Fruit fly (Drosophila melanogaster): ENCODE measurements around the gene CG5056.

Gene CG5056

dm6 chr2L:10334213-10334612 lies 32.3 kb upstream of the CG5056 start:
- peak; percentile 60 for TF ChIP-seq svp (GFP tag)
- TF ChIP-seq CG11902 (GFP tag; optimal IDR thresholded peaks at IDR 0.05): no peak

- TF ChIP-seq Sox14 (GFP tag; optimal IDR thresholded peaks at IDR 0.05) (peak; percentile 66), esn (GFP tag; optimal IDR thresholded peaks at IDR 0.05) (peak; percentile 67), lz (GFP tag; optimal IDR thresholded peaks at IDR 0.05) (no peak), Ets96B (tag; optimal IDR thresholded peaks at IDR 0.05) (peak; percentile 9), Lpt (GFP tag; optimal IDR thresholded peaks at IDR 0.05) (peak; percentile 2), CG4318 (GFP tag; optimal IDR thresholded peaks at IDR 0.05) (no peak), vri (GFP tag; optimal IDR thresholded peaks at IDR 0.05) (peak; percentile 98), svp (GFP tag) (peak; percentile 73), dsx (GFP tag; optimal IDR thresholded peaks at IDR 0.05; ENCODE audit: poor library complexity, severe bottlenecking) (peak; percentile 18), Met (GFP tag; optimal IDR thresholded peaks at IDR 0.05) (peak; percentile 38), CG6808 (GFP tag; optimal IDR thresholded peaks at IDR 0.05) (no peak), fkh (GFP tag; optimal IDR thresholded peaks at IDR 0.05) (peak; percentile 98), CG8119 (GFP tag; IDR thresholded peaks at IDR 0.05) (peak; percentile 58; the same call in 2 of the 3 replicates), topi (GFP tag; optimal IDR thresholded peaks at IDR 0.05) (peak; percentile 17), CG3919 (GFP tag; optimal IDR thresholded peaks at IDR 0.05) (no peak), CG1621 (tag; optimal IDR thresholded peaks at IDR 0.05) (peak; percentile 34), ss (GFP tag; optimal IDR thresholded peaks at IDR 0.05) (peak in 1 of 2 experiments; percentile 81), CG10669 (GFP tag; optimal IDR thresholded peaks at IDR 0.05) (peak; percentile 33), CG11762 (GFP tag; optimal IDR thresholded peaks at IDR 0.05; ENCODE audit: insufficient read depth) (no peak), Eip75B (GFP tag; optimal IDR thresholded peaks at IDR 0.05) (peak; percentile 46), acj6 (GFP tag; optimal IDR thresholded peaks at IDR 0.05) (peak; percentile 27), Eip78C (GFP tag) (peak; percentile 85), achi (GFP tag; optimal IDR thresholded peaks at IDR 0.05) (peak; percentile 32), CG6854 (GFP tag; optimal IDR thresholded peaks at IDR 0.05) (peak; percentile 61), CG15336 (GFP tag; IDR thresholded peaks at IDR 0.05) (peak; percentile 66), pdm3 (GFP tag; optimal IDR thresholded peaks at IDR 0.05) (peak; percentile 14), Hr4 (GFP tag; optimal IDR thresholded peaks at IDR 0.05) (peak; percentile 24), spab (GFP tag; optimal IDR thresholded peaks at IDR 0.05) (no peak), Eip93F (GFP tag; optimal IDR thresholded peaks at IDR 0.05) (peak; percentile 23), Gug (GFP tag; IDR thresholded peaks at IDR 0.05) (no peak)
Measured at dm6 chr2L:10334854-10335277, 31.6 kb upstream of the CG5056 start.

dm6 chr2L:10339212-10339721 lies 27.2 kb upstream of the CG5056 start, which contains the start of gene SamDC:
TSS of gene SamDC (plus strand) at chr2L:10339457.
- TF ChIP-seq CG11902 (GFP tag; optimal IDR thresholded peaks at IDR 0.05): no peak
- TF ChIP-seq net (GFP tag; optimal IDR thresholded peaks at IDR 0.05): peak; percentile 13
- TF ChIP-seq vri (GFP tag; optimal IDR thresholded peaks at IDR 0.05): peak; percentile 44
- TF ChIP-seq CG3032 (tag; optimal IDR thresholded peaks at IDR 0.05): peak; percentile 38
- peak; percentile 45 for TF ChIP-seq CG10631 (GFP tag; optimal IDR thresholded peaks at IDR 0.05)
- peak; percentile 8 for TF ChIP-seq Sox102F (GFP tag; optimal IDR thresholded peaks at IDR 0.05)
- no peak for TF ChIP-seq CG10669 (GFP tag; optimal IDR thresholded peaks at IDR 0.05)
- TF ChIP-seq CG15336 (GFP tag; IDR thresholded peaks at IDR 0.05): peak; percentile 63
- no peak for TF ChIP-seq CG6808 (GFP tag; optimal IDR thresholded peaks at IDR 0.05)
- TF ChIP-seq CG31627 (GFP tag; optimal IDR thresholded peaks at IDR 0.05): no peak
- peak; percentile 39 for TF ChIP-seq pdm3 (GFP tag; optimal IDR thresholded peaks at IDR 0.05)
- peak; percentile 58 for TF ChIP-seq Sox14 (GFP tag; optimal IDR thresholded peaks at IDR 0.05)
- TF ChIP-seq cyc (GFP tag; optimal IDR thresholded peaks at IDR 0.05): peak; percentile 1
- no peak for TF ChIP-seq fd59A (GFP tag; optimal IDR thresholded peaks at IDR 0.05)
- TF ChIP-seq Met (GFP tag; optimal IDR thresholded peaks at IDR 0.05): peak; percentile 18
- TF ChIP-seq achi (GFP tag; optimal IDR thresholded peaks at IDR 0.05): peak; percentile 1
- no peak for TF ChIP-seq ss (GFP tag; optimal IDR thresholded peaks at IDR 0.05)
- TF ChIP-seq Smox (GFP tag; optimal IDR thresholded peaks at IDR 0.05): peak; percentile 25
- peak; percentile 78 for TF ChIP-seq fkh (GFP tag; optimal IDR thresholded peaks at IDR 0.05)
- TF ChIP-seq OdsH (GFP tag; optimal IDR thresholded peaks at IDR 0.05): peak; percentile 31
- peak; percentile 25 for TF ChIP-seq Eip93F (GFP tag; optimal IDR thresholded peaks at IDR 0.05)
- peak; percentile 9 for TF ChIP-seq Eip75B (GFP tag; optimal IDR thresholded peaks at IDR 0.05)
- TF ChIP-seq Ets21C (GFP tag; optimal IDR thresholded peaks at IDR 0.05): no peak
- peak; percentile 16 for TF ChIP-seq Lpt (GFP tag; optimal IDR thresholded peaks at IDR 0.05)
- TF ChIP-seq salr (GFP tag; optimal IDR thresholded peaks at IDR 0.05): peak in 1 of 2 experiments; percentile 33
- TF ChIP-seq CG34406 (GFP tag; optimal IDR thresholded peaks at IDR 0.05): no peak
- TF ChIP-seq dsx (GFP tag; optimal IDR thresholded peaks at IDR 0.05; ENCODE audit: poor library complexity, severe bottlenecking): peak; percentile 19
- peak; percentile 21 for TF ChIP-seq CG3919 (GFP tag; optimal IDR thresholded peaks at IDR 0.05)
- TF ChIP-seq acj6 (GFP tag; optimal IDR thresholded peaks at IDR 0.05): peak; percentile 30
- peak; percentile 15 for TF ChIP-seq lz (GFP tag; optimal IDR thresholded peaks at IDR 0.05)
- no peak for TF ChIP-seq CG7368 (GFP tag; optimal IDR thresholded peaks at IDR 0.05)
- peak; percentile 73 for TF ChIP-seq Eip78C (GFP tag)
- TF ChIP-seq esn (GFP tag; optimal IDR thresholded peaks at IDR 0.05): peak; percentile 53
- peak; percentile 19 for TF ChIP-seq CG6854 (GFP tag; optimal IDR thresholded peaks at IDR 0.05)
- TF ChIP-seq Hr4 (GFP tag; optimal IDR thresholded peaks at IDR 0.05): peak; percentile 28
